Fruit fly (Drosophila melanogaster): ENCODE results near the gene CG17562.
A peak's percentile ranks its signal among the peaks of the same experiment; 100 is the strongest.

CG17562 gene

DNA sequence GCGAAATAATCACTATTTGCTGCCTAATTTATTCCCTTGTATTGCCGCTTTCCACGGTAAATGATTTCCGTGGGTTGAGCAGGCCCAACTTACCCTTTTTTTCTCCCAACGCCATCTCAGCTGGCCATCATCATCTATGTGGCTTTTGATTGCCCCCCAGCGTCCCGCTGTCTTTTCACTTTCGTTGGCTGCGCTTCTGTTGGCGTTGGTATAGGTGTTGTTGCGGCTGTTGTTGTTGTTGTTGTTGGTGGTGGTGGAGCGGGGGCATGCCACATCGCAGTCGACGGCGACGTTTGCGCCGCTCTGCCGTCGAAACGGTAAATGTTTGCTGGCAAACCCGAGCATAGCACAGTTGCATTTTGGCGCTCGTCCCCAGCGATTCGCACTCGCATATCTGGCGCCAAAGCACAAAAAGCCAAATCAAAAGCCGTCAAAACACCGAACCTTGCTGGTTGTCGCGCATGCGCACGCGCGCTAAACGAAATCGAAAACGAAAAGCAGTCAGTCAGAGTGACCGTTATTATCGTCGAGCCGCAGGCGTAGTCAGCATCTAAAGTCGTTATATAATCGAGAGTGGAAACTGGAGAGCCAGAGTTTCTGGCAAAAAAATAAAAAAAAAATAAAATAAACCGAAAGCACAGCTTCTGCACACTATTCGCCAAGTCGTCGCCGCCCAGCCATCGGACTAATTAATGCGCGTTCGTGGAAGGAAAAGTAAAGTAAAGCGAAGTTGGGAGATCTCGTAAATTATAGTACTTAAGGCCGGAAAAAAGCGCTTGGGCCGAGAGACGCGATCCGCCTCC is 20.9 kb upstream of the CG17562 start, which contains the start of gene CG14892:
Gene CG14892, plus strand, starts transcription at position 359 of the 803 bp plus-strand sequence.
- TF ChIP-seq fd96Ca (GFP tag; IDR thresholded peaks at IDR 0.05), result no peak
- TF ChIP-seq CG4496 (GFP tag; IDR thresholded peaks at IDR 0.05), result peak; percentile 18; the same call in 1 of the 3 replicates

- no peak for TF ChIP-seq CG14655 (GFP tag; optimal IDR thresholded peaks at IDR 0.05)
- TF ChIP-seq CG15710 (tag; optimal IDR thresholded peaks at IDR 0.05), result no peak
- TF ChIP-seq CG13204 (GFP tag; optimal IDR thresholded peaks at IDR 0.05), result peak; percentile 2
Measured at dm6 chr3R:16594961-16595360, 20.1 kb upstream of the CG17562 start.

dm6 chr3R:16599647-16600046 is 15.5 kb upstream of the CG17562 start:
- TF ChIP-seq Pif1B (GFP tag; optimal IDR thresholded peaks at IDR 0.05) (no peak), CG13204 (GFP tag; optimal IDR thresholded peaks at IDR 0.05) (no peak), CG12605 (GFP tag; IDR thresholded peaks at IDR 0.05) (no peak), CG8301 (tag; optimal IDR thresholded peaks at IDR 0.05) (no peak), CG14655 (GFP tag; optimal IDR thresholded peaks at IDR 0.05) (no peak), gl (tag; optimal IDR thresholded peaks at IDR 0.05) (no peak), EcR (GFP tag; optimal IDR thresholded peaks at IDR 0.05) (peak; percentile 94)

DNA sequence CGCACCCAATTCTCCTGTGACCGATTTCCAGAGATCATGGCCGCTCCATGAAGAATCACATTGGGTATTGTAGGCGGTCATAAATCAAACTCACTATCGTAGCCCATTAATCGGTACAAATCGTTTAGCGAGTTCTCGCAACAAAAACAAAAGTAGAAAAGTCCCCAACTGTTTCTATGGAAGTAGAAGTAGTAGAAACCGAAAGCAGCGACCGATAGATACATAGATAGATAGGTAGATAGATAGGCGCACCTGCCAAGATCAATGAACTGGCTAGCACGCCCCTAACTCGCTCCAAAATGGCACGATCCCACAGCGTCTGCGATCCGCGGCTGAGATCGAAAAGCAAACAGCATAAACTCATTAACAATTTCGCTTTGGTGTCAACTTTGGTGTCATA is 14.4 kb upstream of the CG17562 start:
- TF ChIP-seq CG9948 (tag; optimal IDR thresholded peaks at IDR 0.05) (no peak), EcR (GFP tag; optimal IDR thresholded peaks at IDR 0.05) (no peak), CG15710 (tag; optimal IDR thresholded peaks at IDR 0.05) (no peak), D1 (tag; optimal IDR thresholded peaks at IDR 0.05) (no peak), CG14655 (GFP tag; optimal IDR thresholded peaks at IDR 0.05) (no peak), CG8159 (tag; optimal IDR thresholded peaks at IDR 0.05) (no peak), CG4496 (GFP tag; IDR thresholded peaks at IDR 0.05) (no peak), fd96Ca (GFP tag; IDR thresholded peaks at IDR 0.05) (no peak), CG10348 (GFP tag; IDR thresholded peaks at IDR 0.05) (no peak), gl (tag; optimal IDR thresholded peaks at IDR 0.05) (no peak), Pif1A (GFP tag; optimal IDR thresholded peaks at IDR 0.05) (no peak), CG34367 (tag; optimal IDR thresholded peaks at IDR 0.05) (no peak), Ets98B (GFP tag; IDR thresholded peaks at IDR 0.05) (no peak), CG12605 (GFP tag; IDR thresholded peaks at IDR 0.05) (no peak), CG17806 (tag; optimal IDR thresholded peaks at IDR 0.05) (no peak)

- TF ChIP-seq D1 (tag; optimal IDR thresholded peaks at IDR 0.05) (no peak), CG14655 (GFP tag; optimal IDR thresholded peaks at IDR 0.05) (no peak), CG8159 (tag; optimal IDR thresholded peaks at IDR 0.05) (no peak), Pif1B (GFP tag; optimal IDR thresholded peaks at IDR 0.05) (no peak), CG32121 (GFP tag; IDR thresholded peaks at IDR 0.05) (no peak), CG8301 (tag; optimal IDR thresholded peaks at IDR 0.05) (no peak), fd96Ca (GFP tag; IDR thresholded peaks at IDR 0.05) (no peak), CG15710 (tag; optimal IDR thresholded peaks at IDR 0.05) (no peak), CG4496 (GFP tag; IDR thresholded peaks at IDR 0.05) (no peak; the same call in 2 of the 3 replicates), Pif1A (GFP tag; optimal IDR thresholded peaks at IDR 0.05) (no peak), CG12605 (GFP tag; IDR thresholded peaks at IDR 0.05) (no peak), CG17806 (tag; optimal IDR thresholded peaks at IDR 0.05) (no peak), CG10348 (GFP tag; IDR thresholded peaks at IDR 0.05) (no peak), Ets98B (GFP tag; IDR thresholded peaks at IDR 0.05) (no peak), Snoo (tag; optimal IDR thresholded peaks at IDR 0.05) (no peak), CG34367 (tag; optimal IDR thresholded peaks at IDR 0.05) (no peak), EcR (GFP tag; optimal IDR thresholded peaks at IDR 0.05) (no peak), rn (GFP tag; IDR thresholded peaks at IDR 0.05) (no peak), CG13204 (GFP tag; optimal IDR thresholded peaks at IDR 0.05) (no peak), gl (tag; optimal IDR thresholded peaks at IDR 0.05) (no peak)
Measured at dm6 chr3R:16604715-16605114, 10.4 kb upstream of the CG17562 start, which contains the start of gene CG10345. Gene CG10345 (minus strand): TSS chr3R:16604861.

dm6 chr3R:16605929-16606328 is 9.2 kb upstream of the CG17562 start:
- TF ChIP-seq CG17806 (tag; optimal IDR thresholded peaks at IDR 0.05) (no peak), CG9948 (tag; optimal IDR thresholded peaks at IDR 0.05) (no peak), rn (GFP tag; IDR thresholded peaks at IDR 0.05) (no peak), D1 (tag; optimal IDR thresholded peaks at IDR 0.05) (no peak), CG8159 (tag; optimal IDR thresholded peaks at IDR 0.05) (no peak), CG34367 (tag; optimal IDR thresholded peaks at IDR 0.05) (no peak), CG8301 (tag; optimal IDR thresholded peaks at IDR 0.05) (no peak), Ets98B (GFP tag; IDR thresholded peaks at IDR 0.05) (no peak), EcR (GFP tag; optimal IDR thresholded peaks at IDR 0.05) (no peak), CG14655 (GFP tag; optimal IDR thresholded peaks at IDR 0.05) (no peak), CG32121 (GFP tag; IDR thresholded peaks at IDR 0.05) (no peak), CG10348 (GFP tag; IDR thresholded peaks at IDR 0.05) (no peak), gl (tag; optimal IDR thresholded peaks at IDR 0.05) (no peak), Pif1B (GFP tag; optimal IDR thresholded peaks at IDR 0.05) (no peak), Pif1A (GFP tag; optimal IDR thresholded peaks at IDR 0.05) (no peak)
